Fruit fly (Drosophila melanogaster) S2 (cell line): ENCODE measurements around the gene spn-D.

ENCODE experiments used
- CG8478 ChIP-seq: fragments of >200 bp; optimal IDR thresholded peaks from 2 replicates; lab custom pipeline; 2018
- CTCF ChIP-seq, 2 experiments: fragments of >200 bp; optimal IDR thresholded peaks; 2 replicates each; lab custom pipeline; 2018

DNA sequence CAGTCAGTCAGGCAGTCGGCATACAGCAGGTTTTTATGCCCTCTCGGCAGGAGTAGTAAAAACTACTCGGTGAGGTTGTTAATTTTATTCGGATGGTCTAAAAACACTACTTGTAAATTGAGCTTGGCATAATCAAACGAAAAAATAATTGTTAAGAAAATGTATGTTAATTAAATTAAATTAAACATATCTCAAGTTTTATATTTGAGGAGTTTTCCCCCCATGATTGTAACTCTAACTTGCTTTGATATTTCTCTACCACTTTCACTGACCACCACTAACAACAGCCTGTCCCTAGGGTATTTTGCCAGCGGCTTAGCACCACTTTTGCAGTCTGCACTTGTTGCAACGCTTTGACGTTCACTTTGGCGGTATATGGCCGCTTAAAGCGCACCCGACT is 10.2 kb downstream of the spn-D start:
- TF ChIP-seq CG8478 (lab: Kevin White, UChicago): no peak
- TF ChIP-seq CTCF (optimal IDR thresholded peaks at IDR 0.05; lab: Kevin White, UChicago): no peak
